Worm (Caenorhabditis elegans) whole organism, L2 larva: Measurements from ENCODE around the gene gon-14.

Experiments
- ama-1 ChIP-seq: fragments of 150-350 bp; optimal IDR thresholded peaks from 2 replicates; lab custom pipeline; 2018; ENCODE audit warnings: inconsistent platforms
- ceh-82 ChIP-seq: fragments of 150-350 bp; optimal IDR thresholded peaks from 2 replicates; lab custom pipeline; 2014; ENCODE audit warnings: missing biosample characterization, missing genetic modification characterization
- elt-3 ChIP-seq: sonication (generic microtip); optimal IDR thresholded peaks from 2 replicates; lab custom pipeline; 2017; ENCODE audit warnings: missing biosample characterization, missing genetic modification characterization
- peb-1 ChIP-seq: fragments of 150-350 bp; optimal IDR thresholded peaks from 2 replicates; lab custom pipeline; 2014; ENCODE audit warnings: missing biosample characterization, missing genetic modification characterization
- unc-55 ChIP-seq: fragments of 150-350 bp; sonication (generic microtip); optimal IDR thresholded peaks from 3 replicates; lab custom pipeline; 2014; ENCODE audit warnings: missing biosample characterization, missing genetic modification reagents, missing genetic modification characterization
- unc-62 ChIP-seq: fragments of 150-350 bp; optimal IDR thresholded peaks from 2 replicates; lab custom pipeline; 2014; ENCODE audit warnings: missing biosample characterization, missing genetic modification reagents, missing genetic modification characterization
- ztf-11 ChIP-seq: sonication (generic microtip); optimal IDR thresholded peaks from 2 replicates; lab custom pipeline; 2017; ENCODE audit warnings: missing biosample characterization, missing genetic modification characterization

- no peak for TF ChIP-seq peb-1 (tag; lab: Kevin White, UChicago)
- TF ChIP-seq ama-1: no peak
- TF ChIP-seq unc-62 (GFP tag; lab: Kevin White, UChicago): no peak
- no peak for TF ChIP-seq elt-3 (tag; lab: Kevin White, UChicago)
- TF ChIP-seq ceh-82 (tag; lab: Kevin White, UChicago): no peak
- TF ChIP-seq ztf-11: no peak
- no peak for TF ChIP-seq unc-55
Measured at ce11 chrV:6611058-6611457, at the start of gene gon-14.
